Fruit fly (Drosophila melanogaster): Measurements from ENCODE around the gene robo2.
A peak's percentile ranks its signal among the peaks of the same experiment; 100 is the strongest.

Gene robo2

DNA sequence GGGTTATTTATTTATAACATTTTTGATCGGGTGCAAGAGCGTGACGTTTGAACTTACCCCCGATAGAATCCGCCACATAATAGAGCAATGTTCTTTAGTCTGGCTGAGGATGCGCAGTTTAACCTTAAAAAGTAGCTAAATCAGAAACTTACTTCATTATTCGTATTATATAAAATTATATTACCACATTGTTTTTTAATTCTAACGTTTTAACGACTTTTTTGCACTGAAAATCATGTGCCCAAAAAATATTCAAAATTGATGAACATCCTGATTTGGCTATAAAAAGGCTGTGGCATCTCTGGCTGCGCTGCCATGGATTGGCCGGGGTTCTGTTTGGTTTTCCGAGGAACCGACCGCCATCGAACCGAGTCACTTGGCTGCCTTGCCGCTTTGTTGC, 49.8 kb upstream of the robo2 start (continued):
- 0 out of 2 replicates have a peak, but pooled peaks have one; percentile 24 for TF ChIP-seq CG10959 (GFP tag; IDR thresholded peaks at IDR 0.05)
- peak; percentile 15 for TF ChIP-seq CG7556 (GFP tag; optimal IDR thresholded peaks at IDR 0.05)
- TF ChIP-seq CG15696 (tag; optimal IDR thresholded peaks at IDR 0.05) = peak; percentile 26
- TF ChIP-seq fd64A (GFP tag; optimal IDR thresholded peaks at IDR 0.05) = no peak
- no peak for TF ChIP-seq D (optimal IDR thresholded peaks at IDR 0.05)
- peak; percentile 22 for TF ChIP-seq D (GFP tag; optimal IDR thresholded peaks at IDR 0.05)
- TF ChIP-seq Bdp1 (GFP tag; optimal IDR thresholded peaks at IDR 0.05) = no peak
- no peak for TF ChIP-seq crp (GFP tag; optimal IDR thresholded peaks at IDR 0.05)
- peak; percentile 56; the same call in 1 of the 3 replicates for TF ChIP-seq ci (GFP tag; IDR thresholded peaks at IDR 0.05)
- no peak for TF ChIP-seq Mrtf (GFP tag; IDR thresholded peaks at IDR 0.05)
- peak; percentile 4 for TF ChIP-seq CG33557 (GFP tag; optimal IDR thresholded peaks at IDR 0.05)
- TF ChIP-seq CG7839 (tag; optimal IDR thresholded peaks at IDR 0.05) = peak; percentile 10
- TF ChIP-seq CG8089 (GFP tag; optimal IDR thresholded peaks at IDR 0.05) = no peak
- 0 out of 2 replicates have a peak, but pooled peaks have one; percentile 16 for TF ChIP-seq Ptx1 (GFP tag; IDR thresholded peaks at IDR 0.05)
- peak; percentile 31 for TF ChIP-seq phol (tag; optimal IDR thresholded peaks at IDR 0.05)
- no peak for TF ChIP-seq cad (GFP tag; optimal IDR thresholded peaks at IDR 0.05)
- TF ChIP-seq CG2202 (tag; optimal IDR thresholded peaks at IDR 0.05) = peak; percentile 4
- TF ChIP-seq CG10979 (tag; optimal IDR thresholded peaks at IDR 0.05) = peak; percentile 17
- TF ChIP-seq CG17829 (tag; optimal IDR thresholded peaks at IDR 0.05) = peak; percentile 45
- no peak for TF ChIP-seq CG43689 (GFP tag; IDR thresholded peaks at IDR 0.05)
- TF ChIP-seq Oli (tag; optimal IDR thresholded peaks at IDR 0.05) = peak; percentile 34
- TF ChIP-seq exex (tag; optimal IDR thresholded peaks at IDR 0.05) = no peak
- peak; percentile 70 for TF ChIP-seq row (GFP tag; IDR thresholded peaks at IDR 0.05)
- TF ChIP-seq tin (GFP tag; optimal IDR thresholded peaks at IDR 0.05) = no peak
- TF ChIP-seq Blimp-1 (GFP tag; optimal IDR thresholded peaks at IDR 0.05) = peak; percentile 41
- no peak for TF ChIP-seq da (GFP tag; optimal IDR thresholded peaks at IDR 0.05)
- no peak for TF ChIP-seq nau (GFP tag; optimal IDR thresholded peaks at IDR 0.05)
- TF ChIP-seq Xrp1 (GFP tag; IDR thresholded peaks at IDR 0.05) = peak; percentile 62
- TF ChIP-seq MESR4 (GFP tag; optimal IDR thresholded peaks at IDR 0.05) = no peak
- no peak for TF ChIP-seq hb (GFP tag; IDR thresholded peaks at IDR 0.05; ENCODE audit: partially characterized antibody)
- TF ChIP-seq CG9727 (GFP tag; optimal IDR thresholded peaks at IDR 0.05) = peak; percentile 47
- TF ChIP-seq nerfin-1 (tag; optimal IDR thresholded peaks at IDR 0.05) = peak; percentile 35
- no peak for TF ChIP-seq CG14050 (GFP tag; IDR thresholded peaks at IDR 0.05)
- peak; percentile 16 for TF ChIP-seq CG10209 (GFP tag; optimal IDR thresholded peaks at IDR 0.05)
- TF ChIP-seq CG14667 (GFP tag; IDR thresholded peaks at IDR 0.05) = no peak
- TF ChIP-seq nmo (GFP tag; optimal IDR thresholded peaks at IDR 0.05) = peak; percentile 20
- TF ChIP-seq CG18262 (tag; optimal IDR thresholded peaks at IDR 0.05) = peak; percentile 54
- TF ChIP-seq Vsx1 (GFP tag; optimal IDR thresholded peaks at IDR 0.05) = peak; percentile 16
- TF ChIP-seq bsh (GFP tag; optimal IDR thresholded peaks at IDR 0.05) = peak in 1 of 2 experiments; percentile 42
- 0 out of 2 replicates have a peak, but pooled peaks have one; percentile 20 for TF ChIP-seq CG4404 (GFP tag; IDR thresholded peaks at IDR 0.05)
- peak; percentile 45; the same call in 1 of the 2 replicates for TF ChIP-seq CG31441 (GFP tag; IDR thresholded peaks at IDR 0.05)
- TF ChIP-seq CG2875 (GFP tag; optimal IDR thresholded peaks at IDR 0.05) = no peak
- TF ChIP-seq CG30403 (GFP tag; optimal IDR thresholded peaks at IDR 0.05) = peak; percentile 20
- TF ChIP-seq gem (tag; optimal IDR thresholded peaks at IDR 0.05) = peak; percentile 60
- TF ChIP-seq CrebB (tag; optimal IDR thresholded peaks at IDR 0.05) = no peak
- peak; percentile 26 for TF ChIP-seq pros (GFP tag; optimal IDR thresholded peaks at IDR 0.05)
- TF ChIP-seq CG14710 (tag; optimal IDR thresholded peaks at IDR 0.05) = peak; percentile 33
- no peak for TF ChIP-seq sug (tag; optimal IDR thresholded peaks at IDR 0.05)
- peak; percentile 38 for TF ChIP-seq unpg (GFP tag; optimal IDR thresholded peaks at IDR 0.05)
- TF ChIP-seq CG17328 (GFP tag; IDR thresholded peaks at IDR 0.05) = peak; percentile 30; the same call in 1 of the 2 replicates
